Worm (Caenorhabditis elegans) whole organism, young adult: ENCODE measurements around the gene gldi-7.

ENCODE experiments used
- B0261.1 ChIP-seq: sonication (generic microtip); optimal IDR thresholded peaks from 2 replicates; lab custom pipeline; 2016; ENCODE audit warnings: mild to moderate bottlenecking, missing genetic modification characterization, moderate library complexity, missing compliant biosample characterization
- D2030.7 ChIP-seq: fragments of 200-800 bp; sonication (Bioruptor generic); IDR thresholded peaks from 2 replicates; pipeline ENCODE4 v1.3.6; 2022; ENCODE audit warnings: missing genetic modification reagents, missing genetic modification characterization, missing compliant biosample characterization
- F49E8.2 ChIP-seq: sonication (generic microtip); optimal IDR thresholded peaks from 3 replicates; lab custom pipeline; 2017; ENCODE audit warnings: missing genetic modification characterization, mild to moderate bottlenecking, missing compliant biosample characterization, antibody characterized with exemption, moderate library complexity; ENCODE audit not compliant: insufficient read depth
- F57A8.1 ChIP-seq: fragments of 200-800 bp; sonication (Bioruptor generic); optimal IDR thresholded peaks from 2 replicates; lab custom pipeline; 2018; ENCODE audit warnings: mild to moderate bottlenecking, missing genetic modification characterization, moderate library complexity, missing compliant biosample characterization
- K12H6.12 ChIP-seq: fragments of 200-800 bp; sonication (Bioruptor generic); optimal IDR thresholded peaks from 2 replicates; lab custom pipeline; 2018; ENCODE audit warnings: mild to moderate bottlenecking, missing genetic modification characterization, missing compliant biosample characterization
- T07F8.4 ChIP-seq: sonication (generic microtip); optimal IDR thresholded peaks from 2 replicates; lab custom pipeline; 2016; ENCODE audit warnings: mild to moderate bottlenecking, missing genetic modification characterization, moderate library complexity, missing compliant biosample characterization
- Y67H2A.10 ChIP-seq: fragments of 200-800 bp; sonication (Bioruptor generic); conservative IDR thresholded peaks from 2 replicates; pipeline ENCODE4 v1.3.6; 2022; ENCODE audit warnings: missing genetic modification reagents, missing genetic modification characterization, missing compliant biosample characterization
- Y95B8A.8 ChIP-seq: fragments of 200-800 bp; sonication (Bioruptor generic); IDR thresholded peaks from 2 replicates; pipeline ENCODE4 v1.3.6; 2022; ENCODE audit warnings: missing genetic modification reagents, missing genetic modification characterization, missing compliant biosample characterization
- ZK185.1 ChIP-seq: sonication (generic microtip); optimal IDR thresholded peaks from 2 replicates; lab custom pipeline; 2016; ENCODE audit warnings: mild to moderate bottlenecking, missing genetic modification characterization, missing compliant biosample characterization; ENCODE audit not compliant: poor library complexity, severe bottlenecking
- ama-1 ChIP-seq, 3 experiments: fragments of 150-350 bp in 1 of 3; sonication (generic microtip) in 2 of 3; optimal IDR thresholded peaks; 2 replicates each; lab custom pipeline; 2014 to 2018; ENCODE audit warnings: missing biosample characterization in 2 of 3, missing genetic modification characterization in 2 of 3, missing genetic modification reagents in 2 of 3
- bed-2 ChIP-seq: fragments of 200-800 bp; sonication (Bioruptor generic); IDR thresholded peaks from 2 replicates; pipeline ENCODE4 v1.3.6; 2022; ENCODE audit warnings: missing genetic modification reagents, missing genetic modification characterization, missing compliant biosample characterization
- cebp-2 ChIP-seq: fragments of 200-800 bp; sonication (Bioruptor generic); IDR thresholded peaks from 2 replicates; pipeline ENCODE4 v1.3.6; 2022; ENCODE audit warnings: missing genetic modification characterization, missing compliant biosample characterization
- ceh-100 ChIP-seq: fragments of 200-800 bp; sonication (Bioruptor generic); IDR thresholded peaks from 2 replicates; pipeline ENCODE4 v1.3.6; 2022; ENCODE audit warnings: missing genetic modification reagents, missing genetic modification characterization, missing compliant biosample characterization
- ceh-58 ChIP-seq: fragments of 200-800 bp; sonication (Bioruptor generic); IDR thresholded peaks from 2 replicates; pipeline ENCODE4 v1.3.6; 2022; ENCODE audit warnings: missing genetic modification characterization, missing compliant biosample characterization
- egrh-3 ChIP-seq: fragments of 200-800 bp; sonication (Bioruptor generic); IDR thresholded peaks from 2 replicates; pipeline ENCODE4 v1.3.6; 2022; ENCODE audit warnings: missing genetic modification reagents, missing genetic modification characterization, missing compliant biosample characterization
- ekl-4 ChIP-seq: fragments of 200-800 bp; sonication (Bioruptor generic); IDR thresholded peaks from 2 replicates; pipeline ENCODE4 v1.3.6; 2022; ENCODE audit warnings: missing genetic modification reagents, missing genetic modification characterization, missing compliant biosample characterization
- gei-17 ChIP-seq: fragments of 200-800 bp; sonication (Bioruptor generic); optimal IDR thresholded peaks from 2 replicates; lab custom pipeline; 2018; ENCODE audit warnings: mild to moderate bottlenecking, missing genetic modification characterization, missing compliant biosample characterization
- hmg-1.2 ChIP-seq: fragments of 200-800 bp; sonication (Bioruptor generic); IDR thresholded peaks from 2 replicates; pipeline ENCODE4 v1.3.6; 2022; ENCODE audit warnings: missing genetic modification reagents, missing genetic modification characterization, missing compliant biosample characterization
- hmg-20 ChIP-seq: fragments of 200-800 bp; sonication (Bioruptor generic); IDR thresholded peaks from 2 replicates; pipeline ENCODE4 v1.3.6; 2022; ENCODE audit warnings: missing genetic modification reagents, missing genetic modification characterization, missing compliant biosample characterization
- hrde-1 ChIP-seq: sonication (generic microtip); optimal IDR thresholded peaks from 2 replicates; lab custom pipeline; 2016; ENCODE audit warnings: missing genetic modification characterization, mild to moderate bottlenecking, missing compliant biosample characterization, moderate library complexity, missing genotype, missing genetic modification reagents, borderline replicate concordance
- hsf-1 ChIP-seq: fragments of 200-800 bp; sonication (Bioruptor generic); IDR thresholded peaks from 2 replicates; pipeline ENCODE4 v1.3.6; 2022; ENCODE audit warnings: missing genetic modification reagents, missing genetic modification characterization, missing compliant biosample characterization
- let-607 ChIP-seq, 2 experiments: fragments of 200-800 bp in 1 of 2; sonication (Bioruptor generic) in 1 of 2; sonication (generic microtip) in 1 of 2; optimal IDR thresholded peaks; 2 replicates each; lab custom pipeline; 2016 to 2018; ENCODE audit warnings: mild to moderate bottlenecking in 2 of 2, missing compliant biosample characterization in 2 of 2, missing genetic modification characterization in 2 of 2, moderate library complexity in 2 of 2, missing genotype in 1 of 2
- lin-35 ChIP-seq, 3 experiments: fragments of 150-350 bp in 2 of 3; sonication (generic microtip) in 1 of 3; optimal IDR thresholded peaks; 2 replicates each; lab custom pipeline; 2014 to 2018; ENCODE audit warnings: missing biosample characterization in 3 of 3, missing genetic modification characterization in 3 of 3, missing genetic modification reagents in 3 of 3
- lsl-1 ChIP-seq: fragments of 200-800 bp; sonication (Bioruptor generic); optimal IDR thresholded peaks from 2 replicates; lab custom pipeline; 2018; ENCODE audit warnings: mild to moderate bottlenecking, missing genetic modification characterization, moderate library complexity, missing compliant biosample characterization
- lsy-27 ChIP-seq: sonication (generic microtip); optimal IDR thresholded peaks from 2 replicates; lab custom pipeline; 2017; ENCODE audit warnings: missing genetic modification characterization, mild to moderate bottlenecking, missing compliant biosample characterization, antibody characterized with exemption, missing genotype, borderline replicate concordance; ENCODE audit not compliant: insufficient read depth
- mcd-1 ChIP-seq: fragments of 200-800 bp; sonication (Bioruptor generic); IDR thresholded peaks from 2 replicates; pipeline ENCODE4 v1.3.6; 2022; ENCODE audit warnings: missing genetic modification reagents, missing genetic modification characterization, missing compliant biosample characterization
- nhr-120 ChIP-seq: fragments of 200-800 bp; sonication (Bioruptor generic); IDR thresholded peaks from 2 replicates; pipeline ENCODE4 v1.3.6; 2022; ENCODE audit warnings: missing genetic modification characterization, missing compliant biosample characterization
- nhr-179 ChIP-seq: sonication (generic microtip); optimal IDR thresholded peaks from 2 replicates; lab custom pipeline; 2016; ENCODE audit warnings: mild to moderate bottlenecking, missing genetic modification characterization, missing compliant biosample characterization
- rcor-1 ChIP-seq: fragments of 200-800 bp; sonication (Bioruptor generic); IDR thresholded peaks from 2 replicates; pipeline ENCODE4 v1.3.6; 2022; ENCODE audit warnings: missing genetic modification reagents, missing genetic modification characterization, missing compliant biosample characterization
- sea-2 ChIP-seq: fragments of 200-800 bp; sonication (Bioruptor generic); IDR thresholded peaks from 2 replicates; pipeline ENCODE4 v1.3.6; 2022; ENCODE audit warnings: missing genetic modification characterization, missing compliant biosample characterization
- snpc-1.1 ChIP-seq: sonication (generic microtip); optimal IDR thresholded peaks from 2 replicates; lab custom pipeline; 2017; ENCODE audit warnings: missing genetic modification characterization, mild to moderate bottlenecking, missing compliant biosample characterization, antibody characterized with exemption, moderate library complexity, missing genotype, missing genetic modification reagents; ENCODE audit not compliant: insufficient read depth
- snpc-1.3 ChIP-seq: sonication (generic microtip); optimal IDR thresholded peaks from 2 replicates; lab custom pipeline; 2017; ENCODE audit warnings: missing genetic modification characterization, mild to moderate bottlenecking, missing compliant biosample characterization, antibody characterized with exemption, moderate library complexity, missing genotype, missing genetic modification reagents; ENCODE audit not compliant: insufficient read depth
- somi-1 ChIP-seq: fragments of 200-800 bp; sonication (Bioruptor generic); optimal IDR thresholded peaks from 2 replicates; lab custom pipeline; 2018; ENCODE audit warnings: mild to moderate bottlenecking, missing genetic modification characterization, missing compliant biosample characterization
- tbx-9 ChIP-seq: sonication (generic microtip); optimal IDR thresholded peaks from 2 replicates; lab custom pipeline; 2016; ENCODE audit warnings: borderline replicate concordance, missing genetic modification characterization, inconsistent platforms, missing compliant biosample characterization
- unc-62 ChIP-seq: fragments of 150-350 bp; optimal IDR thresholded peaks from 2 replicates; lab custom pipeline; 2014; ENCODE audit warnings: missing biosample characterization, missing genetic modification reagents, missing genetic modification characterization
- xnd-1 ChIP-seq: sonication (generic microtip); optimal IDR thresholded peaks from 2 replicates; lab custom pipeline; 2016; ENCODE audit warnings: missing genotype, missing genetic modification reagents, missing genetic modification characterization, missing compliant biosample characterization
- zfh-2 ChIP-seq: fragments of 200-800 bp; sonication (Bioruptor generic); conservative IDR thresholded peaks from 2 replicates; pipeline ENCODE4 v1.3.6; 2022; ENCODE audit warnings: missing genetic modification reagents, missing genetic modification characterization, missing compliant biosample characterization
- ztf-26 ChIP-seq: sonication (generic microtip); optimal IDR thresholded peaks from 2 replicates; lab custom pipeline; 2017; ENCODE audit warnings: missing genetic modification characterization, missing compliant biosample characterization
- ztf-3 ChIP-seq: fragments of 200-800 bp; sonication (Bioruptor generic); optimal IDR thresholded peaks from 2 replicates; lab custom pipeline; 2018; ENCODE audit warnings: mild to moderate bottlenecking, missing genetic modification characterization, missing compliant biosample characterization
- ztf-6 ChIP-seq: fragments of 200-800 bp; sonication (Bioruptor generic); IDR thresholded peaks from 2 replicates; pipeline ENCODE4 v1.3.6; 2022; ENCODE audit warnings: missing genetic modification reagents, missing genetic modification characterization, missing compliant biosample characterization

The gldi-7 gene

DNA sequence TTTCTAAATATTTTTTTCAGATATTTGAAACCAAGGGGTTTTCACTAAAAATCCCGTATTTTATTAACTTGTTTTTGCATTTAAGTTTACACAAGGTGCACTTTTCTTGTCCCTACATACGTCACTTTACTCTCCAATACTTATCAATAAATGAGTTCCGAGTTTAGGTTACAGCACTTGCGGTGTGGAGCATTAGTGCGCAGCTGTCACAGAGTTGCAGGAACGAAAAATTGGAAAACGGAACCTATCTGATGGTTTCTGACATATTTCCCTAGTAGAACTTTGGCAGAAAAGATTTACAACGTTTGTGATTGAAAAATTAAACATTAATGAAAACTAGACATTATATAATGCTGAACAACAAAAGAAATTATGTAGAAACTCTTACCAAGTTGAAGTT, 32.8 kb downstream of the gldi-7 start:
- TF ChIP-seq hrde-1, result no peak
- TF ChIP-seq ztf-6 (GFP tag; lab: Robert Waterston, UW), result no peak
- no peak for TF ChIP-seq nhr-120 (GFP tag; lab: Robert Waterston, UW)
- no peak for TF ChIP-seq ama-1 (optimal IDR thresholded peaks at IDR 0.05; lab: Kevin White, UChicago)
- TF ChIP-seq ama-1 (GFP tag; optimal IDR thresholded peaks at IDR 0.05; lab: Kevin White, UChicago), result no peak
- TF ChIP-seq snpc-1.3 (tag; lab: Kevin White, UChicago), result no peak
- no peak for TF ChIP-seq ztf-26 (tag; lab: Kevin White, UChicago)
- no peak for TF ChIP-seq hsf-1 (GFP tag; lab: Robert Waterston, UW)
- no peak for TF ChIP-seq somi-1 (GFP tag; lab: Kevin White, UChicago)
- TF ChIP-seq Y95B8A.8 (GFP tag; lab: Robert Waterston, UW), result no peak
- TF ChIP-seq sea-2 (GFP tag; lab: Robert Waterston, UW), result no peak
- TF ChIP-seq snpc-1.1 (tag; lab: Kevin White, UChicago), result no peak
- TF ChIP-seq lsy-27 (tag; lab: Kevin White, UChicago), result no peak
- no peak for TF ChIP-seq zfh-2
- no peak for TF ChIP-seq Y67H2A.10
- no peak for TF ChIP-seq tbx-9 (tag; lab: Kevin White, UChicago)
- TF ChIP-seq bed-2 (GFP tag; lab: Robert Waterston, UW), result no peak
- TF ChIP-seq egrh-3 (GFP tag; lab: Robert Waterston, UW), result no peak
- no peak for TF ChIP-seq gei-17 (GFP tag; lab: Kevin White, UChicago)
- no peak for TF ChIP-seq let-607 (tag; optimal IDR thresholded peaks at IDR 0.05; lab: Kevin White, UChicago)

- TF ChIP-seq ceh-100, result no peak
- TF ChIP-seq K12H6.12, result no peak
- TF ChIP-seq cebp-2 (GFP tag; lab: Robert Waterston, UW), result no peak
- TF ChIP-seq bed-2 (GFP tag; lab: Robert Waterston, UW), result no peak
- TF ChIP-seq B0261.1, result no peak
- TF ChIP-seq gei-17 (GFP tag; lab: Kevin White, UChicago), result no peak
- TF ChIP-seq T07F8.4 (tag; lab: Kevin White, UChicago), result no peak
- no peak for TF ChIP-seq hmg-1.2 (GFP tag; lab: Robert Waterston, UW)
- TF ChIP-seq ekl-4 (GFP tag; lab: Robert Waterston, UW), result no peak
- no peak for TF ChIP-seq ZK185.1
- TF ChIP-seq mcd-1 (GFP tag; lab: Robert Waterston, UW), result no peak
- no peak for TF ChIP-seq hmg-20
- TF ChIP-seq unc-62 (GFP tag; lab: Kevin White, UChicago), result no peak
- TF ChIP-seq ztf-3 (GFP tag; lab: Kevin White, UChicago), result no peak
- TF ChIP-seq rcor-1 (GFP tag; lab: Robert Waterston, UW), result no peak
- no peak for TF ChIP-seq ceh-58 (GFP tag; lab: Robert Waterston, UW)
- no peak for TF ChIP-seq lsl-1 (GFP tag; lab: Kevin White, UChicago)
- TF ChIP-seq D2030.7, result no peak
- TF ChIP-seq, all 124 proteins: peak for 0
These were observed 34.8 kb downstream of the gldi-7 start for ce11 chrII:8496184-8496583.

ce11 chrII:8494228-8494717, 36.7 kb downstream of the gldi-7 start, which contains the start of gene M05D6.9:
Gene M05D6.9 (plus strand): TSS chrII:8494278.
- TF ChIP-seq F57A8.1 (GFP tag; lab: Kevin White, UChicago), result no peak
- TF ChIP-seq nhr-179, result no peak
- no peak for TF ChIP-seq lin-35 (GFP tag; optimal IDR thresholded peaks at IDR 0.05; lab: Kevin White, UChicago)
- TF ChIP-seq F49E8.2 (tag; lab: Kevin White, UChicago), result no peak
- no peak for TF ChIP-seq ekl-4 (GFP tag; lab: Robert Waterston, UW)
- no peak for TF ChIP-seq xnd-1 (tag; lab: Kevin White, UChicago)
- TF ChIP-seq, all 124 proteins: peak for 0
